Worm (Caenorhabditis elegans) whole organism, L4 larva: ENCODE data around the gene rabx-5.

Source experiments
- F44E2.7 ChIP-seq: fragments of 200-800 bp; sonication (Bioruptor generic); IDR thresholded peaks from 2 replicates; pipeline ENCODE4 v2.1.2; 2022; ENCODE audit warnings: missing genetic modification characterization, missing compliant biosample characterization
- F49E8.2 ChIP-seq: sonication (generic microtip); optimal IDR thresholded peaks from 2 replicates; lab custom pipeline; 2016; ENCODE audit warnings: missing compliant biosample characterization, mild to moderate bottlenecking, missing genetic modification characterization, borderline replicate concordance
- Y48G9A.11 ChIP-seq: fragments of 200-800 bp; sonication (Bioruptor generic); IDR thresholded peaks from 2 replicates; pipeline ENCODE4 v1.3.6; 2022; ENCODE audit warnings: missing genetic modification reagents, missing genetic modification characterization, missing compliant biosample characterization
- Y5F2A.4 ChIP-seq: fragments of 200-800 bp; sonication (Bioruptor generic); optimal IDR thresholded peaks from 2 replicates; lab custom pipeline; 2018; ENCODE audit warnings: mild to moderate bottlenecking, missing genetic modification characterization, missing compliant biosample characterization
- ZK546.5 ChIP-seq, 2 experiments: sonication (generic microtip); optimal IDR thresholded peaks; 2 replicates each; lab custom pipeline; 2017; ENCODE audit warnings: missing biosample characterization in 2 of 2, missing genetic modification characterization in 2 of 2
- aha-1 ChIP-seq: fragments of 150-350 bp; peaks from one replicate; lab custom pipeline; 2014; ENCODE audit warnings: missing biosample characterization, missing genetic modification characterization
- ceh-32 ChIP-seq: sonication (generic microtip); optimal IDR thresholded peaks from 2 replicates; lab custom pipeline; 2016; ENCODE audit warnings: mild to moderate bottlenecking, missing genetic modification characterization, missing compliant biosample characterization; ENCODE audit not compliant: poor library complexity
- ceh-62 ChIP-seq: sonication (generic microtip); optimal IDR thresholded peaks from 2 replicates; lab custom pipeline; 2017; ENCODE audit warnings: missing biosample characterization, missing genetic modification characterization
- ces-1 ChIP-seq: fragments of 150-350 bp; sonication (generic microtip); optimal IDR thresholded peaks from 4 replicates; lab custom pipeline; 2014; ENCODE audit warnings: missing biosample characterization, missing genetic modification reagents, missing genetic modification characterization
- daf-19 ChIP-seq: fragments of 200-800 bp; sonication (Bioruptor generic); conservative IDR thresholded peaks from 2 replicates; pipeline ENCODE4 v1.3.6; 2022; ENCODE audit warnings: missing genetic modification characterization, missing compliant biosample characterization
- dmd-6 ChIP-seq: fragments of 200-800 bp; sonication (Bioruptor generic); IDR thresholded peaks from 2 replicates; pipeline ENCODE4 v1.3.6; 2022; ENCODE audit warnings: missing genetic modification reagents, missing genetic modification characterization, missing compliant biosample characterization
- dve-1 ChIP-seq: sonication (generic microtip); optimal IDR thresholded peaks from 2 replicates; lab custom pipeline; 2017; ENCODE audit warnings: antibody characterized with exemption, mild to moderate bottlenecking, missing genetic modification characterization, missing compliant biosample characterization; ENCODE audit not compliant: insufficient read depth
- fkh-10 ChIP-seq: fragments of 150-350 bp; optimal IDR thresholded peaks from 2 replicates; lab custom pipeline; 2014; ENCODE audit warnings: missing biosample characterization, missing genetic modification reagents, missing genetic modification characterization
- hlh-11 ChIP-seq: fragments of 200-800 bp; sonication (Bioruptor generic); optimal IDR thresholded peaks from 2 replicates; lab custom pipeline; 2018; ENCODE audit warnings: mild to moderate bottlenecking, missing genetic modification characterization, missing compliant biosample characterization
- hlh-30 ChIP-seq: sonication (generic microtip); optimal IDR thresholded peaks from 2 replicates; lab custom pipeline; 2017; ENCODE audit warnings: antibody characterized with exemption, mild to moderate bottlenecking, missing genetic modification characterization, missing compliant biosample characterization; ENCODE audit not compliant: insufficient read depth
- jun-1 ChIP-seq: fragments of 150-350 bp; optimal IDR thresholded peaks from 2 replicates; lab custom pipeline; 2014; ENCODE audit warnings: missing biosample characterization, missing genetic modification reagents, missing genetic modification characterization
- lin-1 ChIP-seq: fragments of 200-800 bp; sonication (Bioruptor generic); IDR thresholded peaks from 2 replicates; pipeline ENCODE4 v1.3.6; 2022; ENCODE audit warnings: missing genetic modification reagents, missing genetic modification characterization, missing compliant biosample characterization
- lir-3 ChIP-seq: sonication (generic microtip); optimal IDR thresholded peaks from 2 replicates; lab custom pipeline; 2016; ENCODE audit warnings: mild to moderate bottlenecking, missing genetic modification characterization, missing compliant biosample characterization
- lsy-2 ChIP-seq, 2 experiments: fragments of 150-350 bp in 1 of 2; sonication (generic microtip) in 1 of 2; optimal IDR thresholded peaks; 2 replicates each; lab custom pipeline; 2014 to 2017; ENCODE audit warnings: missing biosample characterization in 2 of 2, missing genetic modification characterization in 2 of 2
- mdl-1 ChIP-seq, 2 experiments: fragments of 150-350 bp in 1 of 2; sonication (generic microtip) in 1 of 2; optimal IDR thresholded peaks; 2 replicates each; lab custom pipeline; 2014 to 2017; ENCODE audit warnings: missing biosample characterization in 2 of 2, missing genetic modification characterization in 2 of 2
- mep-1 ChIP-seq: fragments of 150-350 bp; sonication (generic microtip); optimal IDR thresholded peaks from 3 replicates; lab custom pipeline; 2014; ENCODE audit warnings: missing biosample characterization, missing genetic modification characterization
- mes-2 ChIP-seq: sonication (generic microtip); optimal IDR thresholded peaks from 2 replicates; lab custom pipeline; 2016; ENCODE audit warnings: missing genotype, mild to moderate bottlenecking, missing genetic modification characterization, missing compliant biosample characterization; ENCODE audit not compliant: poor library complexity, severe bottlenecking
- mxl-2 ChIP-seq: fragments of 200-800 bp; sonication (Bioruptor generic); conservative IDR thresholded peaks from 2 replicates; pipeline ENCODE4 v1.3.6; 2022; ENCODE audit warnings: missing genetic modification reagents, missing genetic modification characterization, missing compliant biosample characterization
- nhr-102 ChIP-seq: sonication (generic microtip); optimal IDR thresholded peaks from 2 replicates; lab custom pipeline; 2016; ENCODE audit warnings: mild to moderate bottlenecking, missing genetic modification characterization, moderate library complexity, missing compliant biosample characterization
- nhr-25 ChIP-seq: sonication (generic microtip); optimal IDR thresholded peaks from 2 replicates; lab custom pipeline; 2017; ENCODE audit warnings: missing genetic modification characterization, mild to moderate bottlenecking, missing compliant biosample characterization, antibody characterized with exemption, moderate library complexity, borderline replicate concordance; ENCODE audit not compliant: insufficient read depth
- nhr-28 ChIP-seq: fragments of 150-350 bp; optimal IDR thresholded peaks from 2 replicates; lab custom pipeline; 2014; ENCODE audit warnings: missing biosample characterization, missing genetic modification characterization
- nhr-41 ChIP-seq: fragments of 200-800 bp; sonication (Bioruptor generic); IDR thresholded peaks from 2 replicates; pipeline ENCODE4 v1.3.6; 2022; ENCODE audit warnings: missing genetic modification reagents, missing genetic modification characterization, missing compliant biosample characterization
- nhr-42 ChIP-seq: fragments of 200-800 bp; sonication (Bioruptor generic); IDR thresholded peaks from 2 replicates; pipeline ENCODE4 v1.3.6; 2022; ENCODE audit warnings: missing genetic modification characterization, missing compliant biosample characterization
- nhr-48 ChIP-seq: sonication (generic microtip); optimal IDR thresholded peaks from 2 replicates; lab custom pipeline; 2016; ENCODE audit warnings: mild to moderate bottlenecking, missing genetic modification characterization, missing compliant biosample characterization
- saeg-2 ChIP-seq: fragments of 200-800 bp; sonication (Bioruptor generic); IDR thresholded peaks from 2 replicates; pipeline ENCODE4 v1.3.6; 2022; ENCODE audit warnings: missing genetic modification reagents, missing genetic modification characterization, missing compliant biosample characterization
- sdz-12 ChIP-seq: fragments of 200-800 bp; sonication (Bioruptor generic); optimal IDR thresholded peaks from 2 replicates; lab custom pipeline; 2018; ENCODE audit warnings: mild to moderate bottlenecking, missing genetic modification characterization, missing compliant biosample characterization
- set-16 ChIP-seq: fragments of 200-800 bp; sonication (Bioruptor generic); IDR thresholded peaks from 2 replicates; pipeline ENCODE4 v1.3.6; 2022; ENCODE audit warnings: missing genetic modification reagents, missing genetic modification characterization, missing compliant biosample characterization
- skn-1 ChIP-seq: fragments of 150-350 bp; optimal IDR thresholded peaks from 2 replicates; lab custom pipeline; 2014; ENCODE audit warnings: missing biosample characterization, missing genetic modification characterization
- snpc-1.2 ChIP-seq: fragments of 200-800 bp; sonication (Bioruptor generic); IDR thresholded peaks from 2 replicates; pipeline ENCODE4 v1.3.6; 2022; ENCODE audit warnings: missing genetic modification reagents, missing genetic modification characterization, missing compliant biosample characterization
- spr-3 ChIP-seq: fragments of 200-800 bp; sonication (Bioruptor generic); optimal IDR thresholded peaks from 2 replicates; lab custom pipeline; 2018; ENCODE audit warnings: mild to moderate bottlenecking, missing genetic modification characterization, missing compliant biosample characterization
- tag-97 ChIP-seq: fragments of 200-800 bp; sonication (Bioruptor generic); IDR thresholded peaks from 2 replicates; pipeline ENCODE4 v1.3.6; 2022; ENCODE audit warnings: missing genetic modification characterization, missing compliant biosample characterization
- tra-1 ChIP-seq: fragments of 200-800 bp; sonication (Bioruptor generic); IDR thresholded peaks from 2 replicates; pipeline ENCODE4 v1.3.6; 2022; ENCODE audit warnings: missing genetic modification reagents, missing genetic modification characterization, missing compliant biosample characterization
- unc-130 ChIP-seq: sonication (generic microtip); optimal IDR thresholded peaks from 2 replicates; lab custom pipeline; 2016; ENCODE audit warnings: missing genetic modification reagents, missing genetic modification characterization, missing compliant biosample characterization
- unc-39 ChIP-seq: sonication (generic microtip); optimal IDR thresholded peaks from 2 replicates; lab custom pipeline; 2017; ENCODE audit warnings: missing biosample characterization, missing genetic modification characterization
- unc-62 ChIP-seq, 3 experiments: fragments of 150-350 bp in 1 of 3; sonication (generic microtip); optimal IDR thresholded peaks in 2 of 3; peaks in 1 of 3; 1 replicate in 1 of 3; 2 replicates in 2 of 3; lab custom pipeline; 2014 to 2017; ENCODE audit warnings: missing biosample characterization in 3 of 3, missing genetic modification characterization in 3 of 3, missing genetic modification reagents in 3 of 3, missing genotype in 1 of 3
- vab-7 ChIP-seq: fragments of 200-800 bp; sonication (Bioruptor generic); IDR thresholded peaks from 2 replicates; pipeline ENCODE4 v1.3.6; 2022; ENCODE audit warnings: missing genetic modification reagents, missing genetic modification characterization, missing compliant biosample characterization
- zfp-2 ChIP-seq: sonication (generic microtip); optimal IDR thresholded peaks from 2 replicates; lab custom pipeline; 2016; ENCODE audit warnings: mild to moderate bottlenecking, missing genetic modification characterization, missing compliant biosample characterization
- ztf-11 ChIP-seq: fragments of 150-350 bp; optimal IDR thresholded peaks from 2 replicates; lab custom pipeline; 2014; ENCODE audit warnings: missing biosample characterization, missing genetic modification characterization
- ztf-7 ChIP-seq: fragments of 150-350 bp; optimal IDR thresholded peaks from 2 replicates; lab custom pipeline; 2014; ENCODE audit warnings: missing biosample characterization, missing genetic modification characterization

Gene rabx-5

DNA sequence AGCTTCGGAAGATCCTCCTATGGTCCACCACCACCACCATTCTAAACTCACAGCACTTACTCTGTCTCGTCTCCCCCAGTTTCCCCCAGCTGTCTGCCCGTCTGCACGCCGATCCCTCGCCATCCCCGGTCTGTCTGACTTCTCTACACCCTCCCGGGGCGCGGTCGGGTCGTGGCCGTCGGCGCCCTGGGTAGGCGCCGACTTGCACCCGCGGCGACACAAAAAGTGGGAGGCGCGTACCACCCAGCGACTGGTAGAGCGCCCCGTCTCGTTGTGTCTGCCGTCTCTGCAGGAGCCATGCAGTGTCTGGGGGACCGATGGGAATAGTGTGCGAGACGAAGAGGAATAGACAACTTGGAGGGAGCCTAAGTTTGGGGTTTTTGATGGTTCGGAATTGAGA lies 28.9 kb downstream of the rabx-5 start (continued):
- TF ChIP-seq mxl-2 (GFP tag; lab: Robert Waterston, UW) (no peak), fkh-10 (GFP tag; lab: Kevin White, UChicago) (peak; percentile 21), snpc-1.2 (GFP tag; lab: Robert Waterston, UW) (peak; percentile 53; the same call in 1 of the 2 replicates), dve-1 (tag; lab: Kevin White, UChicago) (peak; percentile 93), tag-97 (no peak), lin-1 (GFP tag; lab: Robert Waterston, UW) (peak; percentile 64; the same call in 1 of the 2 replicates), daf-19 (no peak), skn-1 (tag; lab: Kevin White, UChicago) (no peak), ceh-32 (no peak), nhr-48 (tag; lab: Kevin White, UChicago) (peak; percentile 84), nhr-102 (tag; lab: Kevin White, UChicago) (peak; percentile 84), saeg-2 (GFP tag; lab: Robert Waterston, UW) (peak; percentile 88), F49E8.2 (tag; lab: Kevin White, UChicago) (no peak), mep-1 (tag; lab: Kevin White, UChicago) (peak; percentile 94), vab-7 (GFP tag; lab: Robert Waterston, UW) (peak; percentile 65; the same call in 1 of the 2 replicates), nhr-25 (tag; lab: Kevin White, UChicago) (peak; percentile 81)

- no peak for TF ChIP-seq nhr-42 (GFP tag; lab: Robert Waterston, UW)
- TF ChIP-seq set-16 (GFP tag; lab: Robert Waterston, UW): no peak
- no peak for TF ChIP-seq snpc-1.2 (GFP tag; lab: Robert Waterston, UW)
- TF ChIP-seq zfp-2 (tag; lab: Kevin White, UChicago): no peak
- no peak for TF ChIP-seq unc-39 (tag; lab: Kevin White, UChicago)
- TF ChIP-seq unc-62 (GFP tag; optimal IDR thresholded peaks at IDR 0.05 in 1 of 2; lab: Kevin White, UChicago): peak in 1 of 2 experiments; percentile 71
- no peak for TF ChIP-seq unc-62 (tag; optimal IDR thresholded peaks at IDR 0.05; lab: Kevin White, UChicago)
- TF ChIP-seq mdl-1 (tag; optimal IDR thresholded peaks at IDR 0.05; lab: Kevin White, UChicago): peak in 1 of 2 experiments; percentile 39
- peak; percentile 10 for TF ChIP-seq nhr-28 (tag; lab: Kevin White, UChicago)
- TF ChIP-seq mes-2 (tag; lab: Kevin White, UChicago): peak; percentile 38
- peak; percentile 92 for TF ChIP-seq aha-1 (tag; lab: Kevin White, UChicago)
- peak; percentile 33 for TF ChIP-seq hlh-30 (tag; lab: Kevin White, UChicago)
Observed at ce11 chrIII:10634576-10634975, 29.4 kb downstream of the rabx-5 start.

DNA sequence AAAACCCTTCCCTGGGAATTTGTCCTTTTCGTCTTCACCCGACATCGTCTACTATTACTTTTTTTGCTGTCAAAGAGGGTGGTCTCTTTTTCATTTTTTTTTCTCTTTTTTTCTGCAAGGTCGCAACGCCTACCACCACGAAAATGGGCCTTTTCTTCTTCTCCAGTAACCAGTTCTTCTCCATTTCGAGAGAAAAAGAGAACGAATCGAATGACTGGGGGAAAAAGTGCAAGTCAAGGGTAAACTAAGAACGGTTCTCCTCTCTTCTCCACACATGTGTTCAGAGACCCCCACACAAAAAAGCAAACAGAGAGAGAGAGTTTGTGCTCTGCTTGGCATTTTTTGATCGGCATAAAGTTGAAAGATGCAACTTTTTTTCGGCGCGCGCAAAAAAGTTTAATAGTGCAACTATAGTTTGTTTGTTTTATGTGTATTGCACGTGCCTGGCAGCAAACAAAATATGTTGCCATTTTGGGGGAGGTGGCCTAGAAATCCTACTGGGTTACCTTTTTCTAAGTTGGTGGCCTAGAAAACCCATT lies 31.4 kb downstream of the rabx-5 start:
- TF ChIP-seq sdz-12 (GFP tag; lab: Kevin White, UChicago) (no peak), mdl-1 (tag; optimal IDR thresholded peaks at IDR 0.05; lab: Kevin White, UChicago) (peak; percentile 10 to 59), tra-1 (GFP tag; lab: Robert Waterston, UW) (no peak), jun-1 (tag; lab: Kevin White, UChicago) (no peak), saeg-2 (GFP tag; lab: Robert Waterston, UW) (no peak), Y48G9A.11 (GFP tag; lab: Robert Waterston, UW) (no peak), Y5F2A.4 (no peak), ces-1 (GFP tag; lab: Kevin White, UChicago) (no peak), ZK546.5 (tag; optimal IDR thresholded peaks at IDR 0.05; lab: Kevin White, UChicago) (no peak), ceh-62 (no peak), nhr-42 (GFP tag; lab: Robert Waterston, UW) (no peak), spr-3 (GFP tag; lab: Kevin White, UChicago) (no peak), dmd-6 (GFP tag; lab: Robert Waterston, UW) (no peak), mes-2 (tag; lab: Kevin White, UChicago) (peak; percentile 1), ztf-11 (tag; lab: Kevin White, UChicago) (no peak), lsy-2 (tag; optimal IDR thresholded peaks at IDR 0.05; lab: Kevin White, UChicago) (peak in 1 of 2 experiments; percentile 30), nhr-41 (GFP tag; lab: Robert Waterston, UW) (no peak), nhr-25 (tag; lab: Kevin White, UChicago) (peak; percentile 62), ztf-7 (tag; lab: Kevin White, UChicago) (no peak), lin-1 (GFP tag; lab: Robert Waterston, UW) (no peak), hlh-30 (tag; lab: Kevin White, UChicago) (peak; percentile 42), dve-1 (tag; lab: Kevin White, UChicago) (peak; percentile 23), hlh-11 (tag; lab: Kevin White, UChicago) (peak; percentile 36), mep-1 (tag; lab: Kevin White, UChicago) (peak; percentile 27), daf-19 (no peak), unc-130 (GFP tag; lab: Kevin White, UChicago) (no peak), lir-3 (tag; lab: Kevin White, UChicago) (no peak), F44E2.7 (no peak)
